Worm (Caenorhabditis elegans) whole organism, early embryonic: ENCODE data around the gene rps-3.

ENCODE experiments used
- B0310.2 ChIP-seq: sonication (generic microtip); optimal IDR thresholded peaks from 2 replicates; lab custom pipeline; 2016; ENCODE audit warnings: mild to moderate bottlenecking, missing genetic modification characterization, missing compliant biosample characterization
- F13C5.2 ChIP-seq: sonication (generic microtip); optimal IDR thresholded peaks from 2 replicates; lab custom pipeline; 2017; ENCODE audit warnings: mild to moderate bottlenecking, missing genetic modification characterization, inconsistent platforms, missing compliant biosample characterization
- aly-1 ChIP-seq: sonication (generic microtip); optimal IDR thresholded peaks from 2 replicates; lab custom pipeline; 2016; ENCODE audit warnings: missing genetic modification characterization, missing compliant biosample characterization
- ama-1 ChIP-seq: fragments of 150-350 bp; optimal IDR thresholded peaks from 2 replicates; lab custom pipeline; 2014
- ceh-13 ChIP-seq: fragments of 200-800 bp; sonication (Bioruptor generic); optimal IDR thresholded peaks from 2 replicates; lab custom pipeline; 2018; ENCODE audit warnings: mild to moderate bottlenecking, missing genetic modification characterization, missing compliant biosample characterization
- ceh-36 ChIP-seq: sonication (generic microtip); optimal IDR thresholded peaks from 2 replicates; lab custom pipeline; 2016; ENCODE audit warnings: missing genetic modification characterization, inconsistent platforms, missing compliant biosample characterization
- ets-7 ChIP-seq: sonication (generic microtip); optimal IDR thresholded peaks from 2 replicates; lab custom pipeline; 2016; ENCODE audit warnings: missing genotype, missing genetic modification characterization, missing compliant biosample characterization
- flt-1 ChIP-seq: fragments of 200-800 bp; sonication (Bioruptor generic); IDR thresholded peaks from 2 replicates; pipeline ENCODE4 v1.3.6; 2022; ENCODE audit warnings: missing genetic modification characterization, missing compliant biosample characterization
- hmbx-1 ChIP-seq: sonication (generic microtip); optimal IDR thresholded peaks from 2 replicates; lab custom pipeline; 2016; ENCODE audit warnings: mild to moderate bottlenecking, missing genetic modification characterization, missing compliant biosample characterization
- hmg-4 ChIP-seq: fragments of 200-800 bp; sonication (Bioruptor generic); optimal IDR thresholded peaks from 2 replicates; lab custom pipeline; 2018; ENCODE audit warnings: mild to moderate bottlenecking, missing genetic modification characterization, missing compliant biosample characterization
- hnd-1 ChIP-seq: sonication (generic microtip); optimal IDR thresholded peaks from 2 replicates; lab custom pipeline; 2016; ENCODE audit warnings: missing genetic modification characterization, missing compliant biosample characterization
- pes-1 ChIP-seq: fragments of 200-800 bp; sonication (Bioruptor generic); IDR thresholded peaks from 2 replicates; pipeline ENCODE4 v1.3.6; 2022; ENCODE audit warnings: missing genetic modification reagents, missing genetic modification characterization, missing compliant biosample characterization
- scrt-1 ChIP-seq: fragments of 200-800 bp; sonication (Bioruptor generic); IDR thresholded peaks from 2 replicates; pipeline ENCODE4 v1.3.6; 2022; ENCODE audit warnings: missing genetic modification characterization, missing compliant biosample characterization
- sea-1 ChIP-seq: fragments of 200-800 bp; sonication (Bioruptor generic); conservative IDR thresholded peaks from 2 replicates; pipeline ENCODE4 v1.3.6; 2022; ENCODE audit warnings: missing genetic modification characterization, missing compliant biosample characterization
- tbx-11 ChIP-seq: fragments of 200-800 bp; sonication (Bioruptor generic); IDR thresholded peaks from 2 replicates; pipeline ENCODE4 v1.3.6; 2022; ENCODE audit warnings: missing genetic modification characterization, missing compliant biosample characterization
- tbx-37 ChIP-seq: fragments of 200-800 bp; sonication (Bioruptor generic); conservative IDR thresholded peaks from 2 replicates; pipeline ENCODE4 v1.3.6; 2022; ENCODE audit warnings: missing genetic modification reagents, missing genetic modification characterization, missing compliant biosample characterization
- tra-4 ChIP-seq: sonication (generic microtip); optimal IDR thresholded peaks from 2 replicates; lab custom pipeline; 2017; ENCODE audit warnings: missing genetic modification characterization, missing compliant biosample characterization

Gene rps-3

ce11 chrIII:6231880-6232279, 25.3 kb downstream of the rps-3 start:
- TF ChIP-seq hmg-4 (GFP tag; lab: Kevin White, UChicago) = no peak
- TF ChIP-seq F13C5.2 = no peak
- no peak for TF ChIP-seq hnd-1
- no peak for TF ChIP-seq pes-1 (GFP tag; lab: Robert Waterston, UW)
- TF ChIP-seq ets-7 (tag; lab: Kevin White, UChicago) = no peak
- TF ChIP-seq aly-1 = no peak
- TF ChIP-seq flt-1 (GFP tag; lab: Robert Waterston, UW) = no peak
- no peak for TF ChIP-seq B0310.2 (tag; lab: Kevin White, UChicago)
- TF ChIP-seq ama-1 (lab: Kevin White, UChicago) = no peak
- TF ChIP-seq sea-1 (GFP tag; lab: Robert Waterston, UW) = no peak
- TF ChIP-seq scrt-1 (GFP tag; lab: Robert Waterston, UW) = no peak
- no peak for TF ChIP-seq tra-4 (tag; lab: Kevin White, UChicago)
- no peak for TF ChIP-seq ceh-13 (GFP tag; lab: Kevin White, UChicago)
- no peak for TF ChIP-seq tbx-37 (GFP tag; lab: Robert Waterston, UW)
- TF ChIP-seq ceh-36 (tag; lab: Kevin White, UChicago) = no peak

DNA sequence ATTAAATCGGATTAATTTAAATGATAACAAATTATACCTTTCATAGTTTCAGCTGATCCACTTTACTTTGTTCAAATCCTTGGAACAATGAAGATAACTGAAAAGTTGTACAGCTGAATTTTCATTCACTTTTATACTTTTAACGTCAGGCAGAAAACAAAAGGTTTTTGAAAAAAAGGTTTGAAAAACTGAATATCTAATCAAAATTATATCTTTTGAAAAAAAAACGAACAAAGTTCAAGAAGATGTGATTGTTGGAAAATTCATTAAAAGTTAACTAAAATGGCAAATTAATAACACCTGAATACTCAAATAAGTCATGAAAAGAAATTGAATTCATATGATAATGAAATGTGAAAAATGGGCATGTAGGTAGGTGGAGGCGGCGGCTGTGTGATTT, 30.0 kb downstream of the rps-3 start, which contains the start of gene T12A2.21:
Gene T12A2.21 (minus strand): TSS at position 101 of the 400 bp plus-strand sequence.
- TF ChIP-seq ama-1 (lab: Kevin White, UChicago) = no peak
- no peak for TF ChIP-seq hmbx-1 (tag; lab: Kevin White, UChicago)
- no peak for TF ChIP-seq tra-4 (tag; lab: Kevin White, UChicago)
- no peak for TF ChIP-seq sea-1 (GFP tag; lab: Robert Waterston, UW)
- TF ChIP-seq B0310.2 (tag; lab: Kevin White, UChicago) = no peak
- TF ChIP-seq ets-7 (tag; lab: Kevin White, UChicago) = no peak
- no peak for TF ChIP-seq scrt-1 (GFP tag; lab: Robert Waterston, UW)
- no peak for TF ChIP-seq pes-1 (GFP tag; lab: Robert Waterston, UW)
- no peak for TF ChIP-seq hnd-1
- TF ChIP-seq tbx-11 (GFP tag; lab: Robert Waterston, UW) = no peak
- TF ChIP-seq tbx-37 (GFP tag; lab: Robert Waterston, UW) = no peak
- TF ChIP-seq F13C5.2 = no peak
- TF ChIP-seq ceh-13 (GFP tag; lab: Kevin White, UChicago) = no peak
- no peak for TF ChIP-seq hmg-4 (GFP tag; lab: Kevin White, UChicago)
- no peak for TF ChIP-seq ceh-36 (tag; lab: Kevin White, UChicago)
- TF ChIP-seq aly-1 = no peak
- TF ChIP-seq flt-1 (GFP tag; lab: Robert Waterston, UW) = no peak

ce11 chrIII:6240528-6240927, 33.9 kb downstream of the rps-3 start, which contains the start of gene T12A2.3:
T12A2.3 (plus strand) TSS chrIII:6240828.
- TF ChIP-seq tbx-11 (GFP tag; lab: Robert Waterston, UW) = no peak
- no peak for TF ChIP-seq tra-4 (tag; lab: Kevin White, UChicago)
- no peak for TF ChIP-seq F13C5.2
- no peak for TF ChIP-seq pes-1 (GFP tag; lab: Robert Waterston, UW)
- TF ChIP-seq B0310.2 (tag; lab: Kevin White, UChicago) = no peak
- no peak for TF ChIP-seq aly-1
- TF ChIP-seq scrt-1 (GFP tag; lab: Robert Waterston, UW) = no peak
- no peak for TF ChIP-seq ceh-13 (GFP tag; lab: Kevin White, UChicago)
- no peak for TF ChIP-seq ceh-36 (tag; lab: Kevin White, UChicago)
- no peak for TF ChIP-seq hmg-4 (GFP tag; lab: Kevin White, UChicago)
- no peak for TF ChIP-seq hmbx-1 (tag; lab: Kevin White, UChicago)
- TF ChIP-seq ama-1 (lab: Kevin White, UChicago) = no peak
- TF ChIP-seq tbx-37 (GFP tag; lab: Robert Waterston, UW) = no peak
- TF ChIP-seq hnd-1 = no peak

ce11 chrIII:6245728-6246127, 39.1 kb downstream of the rps-3 start, which contains the start of gene bcas-2:
bcas-2 (minus strand) TSS chrIII:6245828.
- TF ChIP-seq ceh-13 (GFP tag; lab: Kevin White, UChicago) = no peak

ce11 chrIII:6248064-6248687, 41.6 kb downstream of the rps-3 start, which contains the start of the genes gen-1 and stt-3:
gen-1 (minus strand) TSS chrIII:6248158.
stt-3 (plus strand) TSS chrIII:6248637.
- no peak; the same call in 1 of the 2 replicates for TF ChIP-seq flt-1 (GFP tag; lab: Robert Waterston, UW)
- no peak for TF ChIP-seq hnd-1

- TF ChIP-seq sea-1 (GFP tag; lab: Robert Waterston, UW) (no peak), scrt-1 (GFP tag; lab: Robert Waterston, UW) (no peak), pes-1 (GFP tag; lab: Robert Waterston, UW) (no peak), ceh-36 (tag; lab: Kevin White, UChicago) (no peak), aly-1 (no peak), F13C5.2 (no peak), tbx-11 (GFP tag; lab: Robert Waterston, UW) (no peak), tra-4 (tag; lab: Kevin White, UChicago) (no peak), tbx-37 (GFP tag; lab: Robert Waterston, UW) (no peak), hmbx-1 (tag; lab: Kevin White, UChicago) (no peak), B0310.2 (tag; lab: Kevin White, UChicago) (no peak), hmg-4 (GFP tag; lab: Kevin White, UChicago) (no peak)
Measured at ce11 chrIII:6251511-6251910, 44.9 kb downstream of the rps-3 start, which contains the start of gene amdh-1. amdh-1 (plus strand) TSS chrIII:6251811.

- no peak for TF ChIP-seq ets-7 (tag; lab: Kevin White, UChicago)
- TF ChIP-seq pes-1 (GFP tag; lab: Robert Waterston, UW) = no peak
- TF ChIP-seq hmg-4 (GFP tag; lab: Kevin White, UChicago) = no peak
- no peak for TF ChIP-seq tbx-37 (GFP tag; lab: Robert Waterston, UW)
- no peak for TF ChIP-seq F13C5.2
- TF ChIP-seq hnd-1 = no peak
- TF ChIP-seq tra-4 (tag; lab: Kevin White, UChicago) = no peak
- TF ChIP-seq tbx-11 (GFP tag; lab: Robert Waterston, UW) = no peak
Measured at ce11 chrIII:6254737-6255136, 48.1 kb downstream of the rps-3 start, which contains the start of gene srg-8. srg-8 (minus strand) TSS chrIII:6254837.
